Worm (Caenorhabditis elegans): ENCODE data around the gene K08H2.10.

DNA sequence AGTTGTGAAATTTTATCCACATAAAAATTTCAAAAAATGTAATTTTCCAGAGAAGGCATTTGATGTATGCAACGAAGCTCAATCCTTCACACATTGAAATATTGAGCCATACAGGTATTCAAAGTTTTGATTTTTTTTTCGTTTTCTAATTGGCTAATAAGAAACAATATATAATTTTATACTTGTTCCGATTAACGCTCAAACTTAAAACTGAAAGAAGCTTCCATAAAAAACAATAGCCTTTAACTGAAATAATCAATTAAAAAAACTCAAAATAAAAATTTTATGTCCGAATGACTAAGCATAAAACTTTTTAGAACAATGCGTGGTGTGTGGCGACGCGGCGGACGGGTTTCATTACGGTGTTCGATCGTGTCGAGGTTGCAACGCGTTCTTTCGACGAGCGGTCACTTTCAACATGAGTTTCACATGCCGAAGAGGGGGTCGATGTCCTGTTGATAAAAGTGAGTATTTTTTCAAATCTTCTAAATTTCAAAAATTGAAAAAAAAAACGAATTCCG lies 5.6 kb upstream of the K08H2.10 start, which contains the start of gene nhr-32:
- TF ChIP-seq ama-1 (optimal IDR thresholded peaks at IDR 0.05) (no peak), zip-5 (tag; optimal IDR thresholded peaks at IDR 0.05) (no peak), pqm-1 (tag; optimal IDR thresholded peaks at IDR 0.05) (no peak), unc-3 (GFP tag; conservative IDR thresholded peaks at IDR 0.05) (no peak), unc-3 (tag; optimal IDR thresholded peaks at IDR 0.05) (no peak), hlh-30 (tag; optimal IDR thresholded peaks at IDR 0.05; ENCODE audit: insufficient read depth) (no peak), nhr-11 (tag; optimal IDR thresholded peaks at IDR 0.05) (no peak), dve-1 (tag; optimal IDR thresholded peaks at IDR 0.05) (no peak), elt-2 (tag; optimal IDR thresholded peaks at IDR 0.05) (no peak), hlh-8 (tag; optimal IDR thresholded peaks at IDR 0.05) (no peak), tbx-2 (tag; optimal IDR thresholded peaks at IDR 0.05) (no peak)
